Worm (Caenorhabditis elegans) whole organism, early embryonic: Measurements from ENCODE around the gene ugt-67.

Source experiments
- ceh-13 ChIP-seq: fragments of 200-800 bp; sonication (Bioruptor generic); optimal IDR thresholded peaks from 2 replicates; lab custom pipeline; 2018; ENCODE audit warnings: mild to moderate bottlenecking, missing genetic modification characterization, missing compliant biosample characterization
- flt-1 ChIP-seq: fragments of 200-800 bp; sonication (Bioruptor generic); IDR thresholded peaks from 2 replicates; pipeline ENCODE4 v1.3.6; 2022; ENCODE audit warnings: missing genetic modification characterization, missing compliant biosample characterization
- tbx-37 ChIP-seq: fragments of 200-800 bp; sonication (Bioruptor generic); conservative IDR thresholded peaks from 2 replicates; pipeline ENCODE4 v1.3.6; 2022; ENCODE audit warnings: missing genetic modification reagents, missing genetic modification characterization, missing compliant biosample characterization

DNA sequence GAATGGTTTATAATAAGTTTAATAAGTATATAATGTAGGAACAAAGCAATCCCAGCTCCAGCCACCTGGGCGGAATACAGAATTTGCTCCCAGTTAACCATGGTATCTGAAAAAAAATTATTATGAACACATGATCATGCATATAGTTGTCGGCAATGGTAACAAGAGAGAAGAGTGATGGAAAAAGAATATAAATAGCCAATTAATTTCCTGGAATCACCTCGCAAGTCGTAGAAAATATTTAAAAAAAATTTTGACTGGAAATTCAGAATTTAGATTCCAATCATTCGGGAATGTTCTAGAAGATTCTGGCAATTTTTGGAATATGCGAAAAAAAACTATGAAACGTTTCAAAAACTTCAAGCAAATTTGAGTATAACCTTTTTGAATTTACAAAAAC, 43.0 kb downstream of the ugt-67 start, which contains the start of gene str-211:
- TF ChIP-seq ceh-13 (GFP tag; lab: Kevin White, UChicago) (no peak), flt-1 (no peak), tbx-37 (GFP tag; lab: Robert Waterston, UW) (no peak)
